Worm (Caenorhabditis elegans): ENCODE data around the gene srt-74.
"Not testable (repeated sequence)": the region's sequence is repeated elsewhere in the genome, so short reads cannot be mapped to it uniquely, and the experiment has no call there.

The srt-74 gene

ce11 chrV:14309632-14310031, 27.5 kb upstream of the srt-74 start, which contains the start of gene F14D7.14:
F14D7.14 (plus strand) TSS chrV:14309932.
- not testable (repeated sequence) for TF ChIP-seq unc-62 (GFP tag; optimal IDR thresholded peaks at IDR 0.05 in 1 of 2); unc-62 (tag; optimal IDR thresholded peaks at IDR 0.05); aly-2 (tag; optimal IDR thresholded peaks at IDR 0.05); mep-1 (tag; optimal IDR thresholded peaks at IDR 0.05)

ce11 chrV:14308164-14308563, 26.0 kb upstream of the srt-74 start, which contains the start of gene spig-5:
spig-5 (plus strand) TSS chrV:14308464.
- not testable (repeated sequence) for TF ChIP-seq lin-15B (tag; optimal IDR thresholded peaks at IDR 0.05); mxl-2 (GFP tag; conservative IDR thresholded peaks at IDR 0.05); aha-1 (tag)

DNA sequence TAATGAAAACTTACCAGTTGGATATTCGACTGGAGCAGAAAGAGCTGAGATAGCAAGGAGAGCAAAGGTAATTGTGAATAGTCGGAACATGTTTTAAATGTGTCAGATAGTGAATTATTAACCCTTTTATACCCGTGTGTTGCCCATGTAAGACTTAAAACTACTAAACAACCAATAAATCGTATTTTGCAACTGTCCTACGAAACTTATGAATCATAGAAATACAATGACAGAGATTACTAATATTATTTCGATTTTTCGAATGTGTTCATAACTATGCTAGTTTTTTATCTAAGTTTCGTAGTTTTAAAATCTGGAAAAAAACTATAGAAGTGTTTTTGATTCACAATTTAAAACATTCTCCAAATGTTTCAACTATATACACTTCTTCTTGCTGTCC, 24.6 kb upstream of the srt-74 start, which contains the start of gene spig-4:
Gene spig-4 (minus strand): TSS at position 101 of the 400 bp plus-strand sequence.
- TF ChIP-seq mdl-1, ZK546.5, ztf-7 (tag; optimal IDR thresholded peaks at IDR 0.05): not testable (repeated sequence)

DNA sequence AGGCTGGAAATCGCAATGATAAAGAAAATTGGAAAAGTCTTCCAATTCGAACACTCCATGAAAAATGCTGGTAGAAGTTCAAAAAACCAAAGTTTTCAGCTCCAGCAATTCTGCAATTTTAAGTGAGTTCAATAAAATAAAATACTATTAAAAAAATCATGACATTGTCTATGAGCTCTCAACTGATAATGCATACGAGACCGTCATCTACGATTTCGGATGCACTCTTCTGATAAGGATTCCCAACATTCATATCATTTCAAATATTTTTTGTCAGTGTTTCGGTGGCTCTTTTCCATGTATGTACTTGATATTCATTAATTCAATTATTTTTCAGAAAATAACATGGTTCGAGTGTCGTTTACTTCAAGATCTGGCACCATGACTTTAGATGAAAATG, 19.0 kb upstream of the srt-74 start, which contains the start of gene F14D7.6:
Gene F14D7.6 (plus strand): TSS at position 338 of the 400 bp plus-strand sequence.
- TF ChIP-seq pqm-1 (tag; optimal IDR thresholded peaks at IDR 0.05) (peak; percentile 41), spr-3 (GFP tag; optimal IDR thresholded peaks at IDR 0.05) (no peak)

ce11 chrV:14299569-14300064, 17.5 kb upstream of the srt-74 start, which contains the start of the genes spig-3 and F14D7.12:
spig-3 (minus strand) TSS chrV:14299669.
F14D7.12 (plus strand) TSS chrV:14300014.
- TF ChIP-seq skn-1 (tag; optimal IDR thresholded peaks at IDR 0.05), result no peak
- TF ChIP-seq lsy-2 (tag; optimal IDR thresholded peaks at IDR 0.05), result no peak
- TF ChIP-seq php-3 (GFP tag; IDR thresholded peaks at IDR 0.05), result no peak
- TF ChIP-seq attf-4 (tag; optimal IDR thresholded peaks at IDR 0.05), result no peak
- TF ChIP-seq nhr-10 (tag; optimal IDR thresholded peaks at IDR 0.05), result no peak
- no peak for TF ChIP-seq ctbp-1 (GFP tag; IDR thresholded peaks at IDR 0.05)
- TF ChIP-seq pha-4 (GFP tag; IDR thresholded peaks at IDR 0.05), result no peak
- no peak for TF ChIP-seq pha-4 (tag; optimal IDR thresholded peaks at IDR 0.05)

DNA sequence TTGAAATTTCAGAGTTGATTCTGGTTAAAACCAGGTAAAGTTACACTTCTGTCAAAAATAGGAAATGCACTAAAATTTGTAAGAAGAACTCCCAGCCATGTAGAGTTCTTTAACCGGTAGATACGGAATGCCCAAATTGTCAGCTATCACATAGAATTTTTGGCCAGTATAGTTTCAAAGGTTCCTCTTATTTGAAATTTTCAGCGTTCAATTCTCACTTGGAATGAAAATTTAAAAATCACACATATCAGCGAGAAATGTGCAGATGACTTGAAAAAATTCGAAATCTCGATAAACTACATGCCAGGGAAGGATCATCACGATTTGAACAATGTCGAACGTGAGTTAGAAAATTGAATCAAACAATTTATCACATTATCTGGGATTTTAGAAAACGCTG, 14.4 kb upstream of the srt-74 start, which contains the start of gene F14D7.3:
Gene F14D7.3 (plus strand): TSS at position 301 of the 400 bp plus-strand sequence.
- TF ChIP-seq daf-12 (tag; optimal IDR thresholded peaks at IDR 0.05), result no peak
- TF ChIP-seq Y5F2A.4 (GFP tag; optimal IDR thresholded peaks at IDR 0.05), result no peak
- TF ChIP-seq lir-3 (tag; optimal IDR thresholded peaks at IDR 0.05), result no peak
- no peak for TF ChIP-seq daf-16 (GFP tag; optimal IDR thresholded peaks at IDR 0.05)
- TF ChIP-seq daf-16 (tag; optimal IDR thresholded peaks at IDR 0.05), result no peak

- no peak for TF ChIP-seq unc-62 (GFP tag; optimal IDR thresholded peaks at IDR 0.05 in 1 of 2)
- TF ChIP-seq unc-62 (tag; optimal IDR thresholded peaks at IDR 0.05), result no peak
- no peak for TF ChIP-seq aly-2 (tag; optimal IDR thresholded peaks at IDR 0.05)
- TF ChIP-seq Y105C5A.15 (GFP tag; IDR thresholded peaks at IDR 0.05), result no peak
- no peak for TF ChIP-seq pha-4 (GFP tag; IDR thresholded peaks at IDR 0.05)
- no peak for TF ChIP-seq pha-4 (tag; optimal IDR thresholded peaks at IDR 0.05)
- TF ChIP-seq mdt-29 (GFP tag; IDR thresholded peaks at IDR 0.05), result no peak
- no peak for TF ChIP-seq lir-3 (tag; optimal IDR thresholded peaks at IDR 0.05)
- no peak for TF ChIP-seq nhr-10 (tag; optimal IDR thresholded peaks at IDR 0.05)
- TF ChIP-seq hmg-1.1 (GFP tag; IDR thresholded peaks at IDR 0.05), result no peak
- no peak for TF ChIP-seq hlh-11 (tag; optimal IDR thresholded peaks at IDR 0.05)
- TF ChIP-seq tag-97 (GFP tag; IDR thresholded peaks at IDR 0.05), result no peak
- no peak for TF ChIP-seq arid-1 (GFP tag; conservative IDR thresholded peaks at IDR 0.05)
- TF ChIP-seq F26F4.8 (GFP tag; conservative IDR thresholded peaks at IDR 0.05), result no peak
- TF ChIP-seq mdl-1 (tag; optimal IDR thresholded peaks at IDR 0.05), result no peak
- TF ChIP-seq ceh-28 (tag; optimal IDR thresholded peaks at IDR 0.05), result no peak
- TF ChIP-seq hlh-30 (tag; optimal IDR thresholded peaks at IDR 0.05; ENCODE audit: insufficient read depth), result no peak
- no peak for TF ChIP-seq daf-12 (tag; optimal IDR thresholded peaks at IDR 0.05)
- no peak for TF ChIP-seq nhr-77 (tag; optimal IDR thresholded peaks at IDR 0.05)
- no peak for TF ChIP-seq madf-9 (GFP tag; conservative IDR thresholded peaks at IDR 0.05)
- no peak for TF ChIP-seq mxl-3 (GFP tag; optimal IDR thresholded peaks at IDR 0.05)
- no peak for TF ChIP-seq lin-29 (GFP tag; IDR thresholded peaks at IDR 0.05)
These were observed 12.3 kb upstream of the srt-74 start, which contains the start of gene F14D7.9 for ce11 chrV:14294396-14294795. F14D7.9 (plus strand) TSS chrV:14294696.

Measured in whole organism, L4 larva.